Fruit fly (Drosophila melanogaster): Measurements from ENCODE around the gene CG7326.

Gene CG7326

DNA sequence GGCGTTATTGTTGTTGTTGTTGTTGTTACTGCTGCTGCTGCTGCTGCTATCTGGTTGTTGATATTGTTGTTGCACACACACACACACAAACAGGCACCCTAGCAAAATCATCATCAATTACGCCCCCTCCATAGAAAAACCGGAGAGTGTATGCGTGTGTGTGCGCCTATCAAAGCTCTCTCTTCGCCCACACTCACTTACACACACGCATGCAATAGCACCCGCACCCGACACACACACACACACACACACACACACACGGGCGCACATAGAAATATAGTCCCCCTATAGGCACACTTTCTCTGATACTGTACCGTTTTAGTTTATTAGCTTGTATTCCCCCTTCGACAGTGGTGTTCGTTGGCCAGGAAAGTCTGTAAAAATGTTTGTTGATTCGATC lies 49.2 kb downstream of the CG7326 start (continued):
- no peak for TF ChIP-seq sqz (GFP tag; optimal IDR thresholded peaks at IDR 0.05)
- TF ChIP-seq abd-A (tag; optimal IDR thresholded peaks at IDR 0.05) = peak; percentile 3
- TF ChIP-seq CG3065 (GFP tag; optimal IDR thresholded peaks at IDR 0.05) = no peak
- no peak for TF ChIP-seq CG1647 (GFP tag; optimal IDR thresholded peaks at IDR 0.05)
- TF ChIP-seq sisA (GFP tag; IDR thresholded peaks at IDR 0.05) = no peak
- TF ChIP-seq CTCF (GFP tag; optimal IDR thresholded peaks at IDR 0.05) = no peak
- no peak for TF ChIP-seq crol (GFP tag; IDR thresholded peaks at IDR 0.05)
- TF ChIP-seq shn (GFP tag; optimal IDR thresholded peaks at IDR 0.05) = no peak
- TF ChIP-seq CG30403 (GFP tag; optimal IDR thresholded peaks at IDR 0.05) = no peak
- TF ChIP-seq CG10654 (GFP tag; optimal IDR thresholded peaks at IDR 0.05) = no peak
- TF ChIP-seq CG17361 (GFP tag; IDR thresholded peaks at IDR 0.05) = no peak
- TF ChIP-seq Trl (optimal IDR thresholded peaks at IDR 0.05) = peak in 1 of 2 experiments; percentile 32
- no peak for TF ChIP-seq Trl (GFP tag; optimal IDR thresholded peaks at IDR 0.05)
- 0 out of 4 replicates have a peak, but pooled peaks have one; percentile 20 for TF ChIP-seq chinmo (GFP tag; IDR thresholded peaks at IDR 0.05; ENCODE audit: partially characterized antibody)
- TF ChIP-seq CG12071 (GFP tag; optimal IDR thresholded peaks at IDR 0.05) = no peak
- TF ChIP-seq Ets65A (GFP tag) = peak; percentile 22
- TF ChIP-seq CG4360 (GFP tag; IDR thresholded peaks at IDR 0.05) = peak; percentile 71
- no peak for TF ChIP-seq Gug (GFP tag; IDR thresholded peaks at IDR 0.05)
- peak; percentile 6 for TF ChIP-seq Deaf1 (tag; optimal IDR thresholded peaks at IDR 0.05)
- no peak for TF ChIP-seq CG1233 (GFP tag; optimal IDR thresholded peaks at IDR 0.05)
- TF ChIP-seq HmgZ (tag; optimal IDR thresholded peaks at IDR 0.05) = no peak
- TF ChIP-seq Elba2 (GFP tag; optimal IDR thresholded peaks at IDR 0.05) = no peak
- TF ChIP-seq CG6683 (GFP tag; optimal IDR thresholded peaks at IDR 0.05) = no peak
- no peak for TF ChIP-seq Bteb2 (GFP tag; optimal IDR thresholded peaks at IDR 0.05)
- TF ChIP-seq B-H1 (GFP tag; IDR thresholded peaks at IDR 0.05) = no peak
- TF ChIP-seq tgo (GFP tag; IDR thresholded peaks at IDR 0.05) = no peak
- TF ChIP-seq Dbx (GFP tag; IDR thresholded peaks at IDR 0.05) = no peak
- no peak for TF ChIP-seq stc (GFP tag; IDR thresholded peaks at IDR 0.05)
- TF ChIP-seq ash1 (GFP tag; optimal IDR thresholded peaks at IDR 0.05) = no peak
- no peak for TF ChIP-seq CG13775 (GFP tag; optimal IDR thresholded peaks at IDR 0.05)
- peak; percentile 8; the same call in 1 of the 3 replicates for TF ChIP-seq sr (GFP tag; IDR thresholded peaks at IDR 0.05)
- no peak for TF ChIP-seq hbn (GFP tag; IDR thresholded peaks at IDR 0.05; ENCODE audit: partially characterized antibody)
- TF ChIP-seq lab (GFP tag; optimal IDR thresholded peaks at IDR 0.05) = no peak
- TF ChIP-seq nerfin-1 (tag; optimal IDR thresholded peaks at IDR 0.05) = no peak
- TF ChIP-seq CG2889 (GFP tag; IDR thresholded peaks at IDR 0.05) = no peak
- TF ChIP-seq otp (GFP tag; IDR thresholded peaks at IDR 0.05) = no peak
- no peak for TF ChIP-seq Opbp (GFP tag; IDR thresholded peaks at IDR 0.05; ENCODE audit: partially characterized antibody)
- TF ChIP-seq cg (GFP tag; optimal IDR thresholded peaks at IDR 0.05) = peak; percentile 70

dm6 chrX:18813049-18813448 lies 50.5 kb downstream of the CG7326 start, which contains the start of gene CG42450:
CG42450 (plus strand) TSS chrX:18813297.
- TF ChIP-seq gsb-n (tag; optimal IDR thresholded peaks at IDR 0.05) (no peak), run (tag; optimal IDR thresholded peaks at IDR 0.05) (no peak), D (optimal IDR thresholded peaks at IDR 0.05) (no peak), D (GFP tag; optimal IDR thresholded peaks at IDR 0.05) (no peak), Sry-δ (GFP tag; optimal IDR thresholded peaks at IDR 0.05) (no peak), MBD-R2 (GFP tag; IDR thresholded peaks at IDR 0.05) (no peak), Trl (optimal IDR thresholded peaks at IDR 0.05) (peak; percentile 53 to 57), Trl (GFP tag; optimal IDR thresholded peaks at IDR 0.05) (no peak), ci (GFP tag; IDR thresholded peaks at IDR 0.05) (no peak), CG6854 (GFP tag; optimal IDR thresholded peaks at IDR 0.05) (no peak), MESR4 (GFP tag; optimal IDR thresholded peaks at IDR 0.05) (no peak), HmgD (GFP tag; optimal IDR thresholded peaks at IDR 0.05) (no peak), Ada2b (GFP tag; IDR thresholded peaks at IDR 0.05) (no peak), pb (GFP tag; optimal IDR thresholded peaks at IDR 0.05) (no peak), HmgZ (tag; optimal IDR thresholded peaks at IDR 0.05) (no peak), CG8388 (GFP tag; optimal IDR thresholded peaks at IDR 0.05) (no peak), grn (GFP tag; optimal IDR thresholded peaks at IDR 0.05) (no peak), NC2α (GFP tag; optimal IDR thresholded peaks at IDR 0.05) (no peak), Scr (GFP tag; IDR thresholded peaks at IDR 0.05; ENCODE audit: partially characterized antibody) (0 out of 2 replicates have a peak, but pooled peaks have one; percentile 31), Vsx1 (GFP tag; optimal IDR thresholded peaks at IDR 0.05) (no peak)
